Worm (Caenorhabditis elegans): ENCODE results near the gene set-21.

DNA sequence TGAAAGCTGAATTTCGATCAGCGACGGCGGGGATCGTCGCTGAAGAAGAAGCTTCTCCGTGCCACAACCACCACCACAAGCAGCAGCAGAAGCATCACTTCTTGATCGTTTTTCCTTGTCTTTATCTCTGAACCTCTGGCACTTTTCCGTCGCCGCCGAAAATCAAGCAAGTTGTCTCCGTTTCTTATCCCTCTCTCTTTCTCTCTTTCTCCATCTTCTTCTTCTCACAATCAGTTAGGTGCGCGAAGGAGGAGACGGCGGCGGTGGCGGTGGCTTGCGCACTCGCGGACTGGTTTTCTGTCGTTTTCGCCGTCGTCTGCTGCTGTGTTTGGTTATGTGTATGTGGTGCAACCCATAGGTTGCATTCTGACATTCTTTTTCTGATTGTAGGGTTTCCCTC is 7.8 kb downstream of the set-21 start:
- TF ChIP-seq ces-1 (GFP tag; optimal IDR thresholded peaks at IDR 0.05) = no peak
- no peak for TF ChIP-seq nhr-28 (tag; optimal IDR thresholded peaks at IDR 0.05)
- peak; percentile 39 for TF ChIP-seq mep-1 (tag; optimal IDR thresholded peaks at IDR 0.05)
- no peak for TF ChIP-seq zip-2 (tag; optimal IDR thresholded peaks at IDR 0.05)
- no peak for TF ChIP-seq F44E2.7 (GFP tag; IDR thresholded peaks at IDR 0.05)
